Worm (Caenorhabditis elegans) whole organism, L3 larva: ENCODE measurements around the gene nlg-1.
A peak's percentile ranks its signal among the peaks of the same experiment; 100 is the strongest.

ENCODE experiments used
- R02D3.7 ChIP-seq: fragments of 150-350 bp; optimal IDR thresholded peaks from 2 replicates; lab custom pipeline; 2014; ENCODE audit warnings: missing biosample characterization, missing genetic modification characterization
- ZK546.5 ChIP-seq: sonication (generic microtip); optimal IDR thresholded peaks from 2 replicates; lab custom pipeline; 2017; ENCODE audit warnings: missing biosample characterization, missing genetic modification characterization
- ama-1 ChIP-seq: fragments of 150-350 bp; optimal IDR thresholded peaks from 2 replicates; lab custom pipeline; 2018
- ceh-28 ChIP-seq: fragments of 150-350 bp; optimal IDR thresholded peaks from 2 replicates; lab custom pipeline; 2014; ENCODE audit warnings: missing biosample characterization, missing genetic modification reagents, missing genetic modification characterization
- daf-12 ChIP-seq: fragments of 150-350 bp; optimal IDR thresholded peaks from 2 replicates; lab custom pipeline; 2014; ENCODE audit warnings: missing biosample characterization, missing genetic modification reagents, missing genetic modification characterization
- egl-5 ChIP-seq: fragments of 150-350 bp; optimal IDR thresholded peaks from 2 replicates; lab custom pipeline; 2017; ENCODE audit warnings: missing biosample characterization, missing genetic modification reagents, missing genetic modification characterization, inconsistent platforms
- elt-2 ChIP-seq: sonication (generic microtip); optimal IDR thresholded peaks from 2 replicates; lab custom pipeline; 2016; ENCODE audit warnings: missing genetic modification reagents, mild to moderate bottlenecking, missing genetic modification characterization, missing compliant biosample characterization
- elt-3 ChIP-seq, 3 experiments: fragments of 150-350 bp in 1 of 3; sonication (generic microtip) in 2 of 3; optimal IDR thresholded peaks; 2 replicates in 2 of 3; 4 replicates in 1 of 3; lab custom pipeline; 2014 to 2017; ENCODE audit warnings: missing biosample characterization in 3 of 3, missing genetic modification characterization in 3 of 3
- eor-1 ChIP-seq, 2 experiments: fragments of 150-350 bp; optimal IDR thresholded peaks; 2 replicates each; lab custom pipeline; 2014 to 2018; ENCODE audit warnings: missing biosample characterization in 2 of 2, missing genetic modification characterization in 2 of 2
- fos-1 ChIP-seq: fragments of 150-350 bp; optimal IDR thresholded peaks from 2 replicates; lab custom pipeline; 2014; ENCODE audit warnings: missing biosample characterization, missing genetic modification characterization
- hmg-11 ChIP-seq: sonication (generic microtip); optimal IDR thresholded peaks from 2 replicates; lab custom pipeline; 2016; ENCODE audit warnings: missing genetic modification characterization, missing compliant biosample characterization
- jun-1 ChIP-seq: fragments of 150-350 bp; optimal IDR thresholded peaks from 2 replicates; lab custom pipeline; 2014; ENCODE audit warnings: missing biosample characterization, missing genetic modification reagents, missing genetic modification characterization
- lin-15B ChIP-seq: fragments of 150-350 bp; optimal IDR thresholded peaks from 2 replicates; lab custom pipeline; 2014; ENCODE audit warnings: missing biosample characterization, missing genetic modification characterization
- lin-39 ChIP-seq: fragments of 150-350 bp; optimal IDR thresholded peaks from 2 replicates; lab custom pipeline; 2018; ENCODE audit warnings: missing biosample characterization, missing genetic modification reagents, missing genetic modification characterization
- lsy-12 ChIP-seq: sonication (generic microtip); optimal IDR thresholded peaks from 2 replicates; lab custom pipeline; 2016; ENCODE audit warnings: mild to moderate bottlenecking, missing genetic modification characterization, missing compliant biosample characterization
- mml-1 ChIP-seq: fragments of 150-350 bp; sonication (generic microtip); optimal IDR thresholded peaks from 3 replicates; lab custom pipeline; 2014; ENCODE audit warnings: missing biosample characterization, missing genetic modification characterization
- nfya-1 ChIP-seq: sonication (generic microtip); optimal IDR thresholded peaks from 2 replicates; lab custom pipeline; 2017; ENCODE audit warnings: missing genetic modification characterization, mild to moderate bottlenecking, missing compliant biosample characterization, antibody characterized with exemption, moderate library complexity; ENCODE audit not compliant: insufficient read depth
- nhr-11 ChIP-seq: fragments of 150-350 bp; optimal IDR thresholded peaks from 2 replicates; lab custom pipeline; 2014; ENCODE audit warnings: missing biosample characterization, missing genetic modification characterization
- nhr-12 ChIP-seq: fragments of 150-350 bp; optimal IDR thresholded peaks from 2 replicates; lab custom pipeline; 2014; ENCODE audit warnings: missing biosample characterization, missing genetic modification characterization
- nhr-23 ChIP-seq: fragments of 150-350 bp; optimal IDR thresholded peaks from 2 replicates; lab custom pipeline; 2014; ENCODE audit warnings: missing biosample characterization, missing genetic modification reagents, missing genetic modification characterization
- nhr-25 ChIP-seq: sonication (generic microtip); optimal IDR thresholded peaks from 2 replicates; lab custom pipeline; 2017; ENCODE audit warnings: missing biosample characterization, missing genetic modification characterization
- nhr-43 ChIP-seq: sonication (generic microtip); optimal IDR thresholded peaks from 2 replicates; lab custom pipeline; 2016; ENCODE audit warnings: mild to moderate bottlenecking, missing genetic modification characterization, missing compliant biosample characterization; ENCODE audit not compliant: poor library complexity, severe bottlenecking
- nhr-67 ChIP-seq: fragments of 150-350 bp; optimal IDR thresholded peaks from 2 replicates; lab custom pipeline; 2014; ENCODE audit warnings: missing biosample characterization, missing genetic modification characterization
- pha-4 ChIP-seq: fragments of 150-350 bp; optimal IDR thresholded peaks from 2 replicates; lab custom pipeline; 2014; ENCODE audit warnings: missing biosample characterization, missing genetic modification reagents, missing genetic modification characterization
- pqm-1 ChIP-seq: fragments of 150-350 bp; optimal IDR thresholded peaks from 2 replicates; lab custom pipeline; 2017; ENCODE audit warnings: missing biosample characterization, missing genetic modification characterization, inconsistent platforms
- sea-2 ChIP-seq: fragments of 150-350 bp; sonication (generic microtip); optimal IDR thresholded peaks from 4 replicates; lab custom pipeline; 2014; ENCODE audit warnings: missing biosample characterization, missing genetic modification reagents, missing genetic modification characterization
- skn-1 ChIP-seq: fragments of 150-350 bp; optimal IDR thresholded peaks from 2 replicates; lab custom pipeline; 2014; ENCODE audit warnings: missing biosample characterization, missing genetic modification characterization
- unc-39 ChIP-seq: sonication (generic microtip); optimal IDR thresholded peaks from 4 replicates; lab custom pipeline; 2017; ENCODE audit warnings: missing biosample characterization, missing genetic modification characterization
- unc-62 ChIP-seq: fragments of 150-350 bp; sonication (generic microtip); optimal IDR thresholded peaks from 4 replicates; lab custom pipeline; 2014; ENCODE audit warnings: missing biosample characterization, missing genetic modification reagents, missing genetic modification characterization
- zag-1 ChIP-seq: fragments of 150-350 bp; optimal IDR thresholded peaks from 2 replicates; lab custom pipeline; 2014; ENCODE audit warnings: missing biosample characterization, missing genetic modification characterization
- ztf-11 ChIP-seq: fragments of 150-350 bp; optimal IDR thresholded peaks from 2 replicates; lab custom pipeline; 2014; ENCODE audit warnings: missing biosample characterization, missing genetic modification characterization

Gene nlg-1

ce11 chrX:13589735-13590134 is 41.2 kb downstream of the nlg-1 start, which contains the start of gene col-9:
TSS of gene col-9 (plus strand) at chrX:13590035.
- TF ChIP-seq eor-1 (tag; optimal IDR thresholded peaks at IDR 0.05; lab: Kevin White, UChicago) (no peak), nhr-11 (tag; lab: Kevin White, UChicago) (no peak), ztf-11 (tag; lab: Kevin White, UChicago) (no peak)

ce11 chrX:13584725-13585371 is 46.1 kb downstream of the nlg-1 start, which contains the start of gene unc-84:
TSS of gene unc-84 (plus strand) at chrX:13584775.
- TF ChIP-seq elt-2 (peak; percentile 2), unc-62 (no peak), unc-39 (tag; lab: Kevin White, UChicago) (no peak), pha-4 (peak; percentile 48), lsy-12 (tag; lab: Kevin White, UChicago) (no peak), nhr-43 (tag; lab: Kevin White, UChicago) (no peak), sea-2 (GFP tag; lab: Kevin White, UChicago) (no peak), ZK546.5 (tag; lab: Kevin White, UChicago) (no peak), skn-1 (tag; lab: Kevin White, UChicago) (no peak), nhr-12 (tag; lab: Kevin White, UChicago) (no peak), nfya-1 (tag; lab: Kevin White, UChicago) (no peak), fos-1 (tag; lab: Kevin White, UChicago) (no peak), jun-1 (tag; lab: Kevin White, UChicago) (no peak), R02D3.7 (tag; lab: Kevin White, UChicago) (no peak), ama-1 (lab: Kevin White, UChicago) (no peak), lin-15B (tag; lab: Kevin White, UChicago) (peak; percentile 16)
- TF ChIP-seq, all 47 proteins: peak for 3

ce11 chrX:13583895-13584344 is 47.1 kb downstream of the nlg-1 start:
- TF ChIP-seq nfya-1 (tag; lab: Kevin White, UChicago) (peak; percentile 65), nhr-43 (tag; lab: Kevin White, UChicago) (no peak), nhr-23 (tag; lab: Kevin White, UChicago) (peak; percentile 29), nhr-25 (tag; lab: Kevin White, UChicago) (peak; percentile 92), nhr-67 (tag; lab: Kevin White, UChicago) (no peak), egl-5 (tag; lab: Kevin White, UChicago) (peak; percentile 47), nhr-12 (tag; lab: Kevin White, UChicago) (no peak), elt-2 (peak; percentile 46), lin-39 (tag; lab: Kevin White, UChicago) (peak; percentile 60), elt-3 (tag; optimal IDR thresholded peaks at IDR 0.05; lab: Kevin White, UChicago) (no peak), zag-1 (no peak), jun-1 (tag; lab: Kevin White, UChicago) (peak; percentile 32), ceh-28 (tag; lab: Kevin White, UChicago) (peak; percentile 62), hmg-11 (peak; percentile 69), lin-15B (tag; lab: Kevin White, UChicago) (no peak), mml-1 (tag; lab: Kevin White, UChicago) (no peak), unc-62 (peak; percentile 24), pha-4 (peak; percentile 27)

- TF ChIP-seq nhr-67 (tag; lab: Kevin White, UChicago) (no peak), mml-1 (tag; lab: Kevin White, UChicago) (no peak), hmg-11 (no peak), R02D3.7 (tag; lab: Kevin White, UChicago) (no peak), fos-1 (tag; lab: Kevin White, UChicago) (no peak), skn-1 (tag; lab: Kevin White, UChicago) (no peak)
Observed at ce11 chrX:13581820-13582219, 49.2 kb downstream of the nlg-1 start, which contains the start of gene F54B11.10. TSS of gene F54B11.10 (plus strand) at chrX:13582120.

- TF ChIP-seq pqm-1 (tag; lab: Kevin White, UChicago) (peak; percentile 10), daf-12 (tag; lab: Kevin White, UChicago) (no peak), lsy-12 (tag; lab: Kevin White, UChicago) (no peak), elt-2 (peak; percentile 21)
Observed at ce11 chrX:13578483-13578882, 52.5 kb downstream of the nlg-1 start, which contains the start of gene F54B11.11. TSS of gene F54B11.11 (plus strand) at chrX:13578783.
